Worm (Caenorhabditis elegans) whole organism, L2 larva: ENCODE data around the gene nhr-162.

Source experiments
- R02D3.7 ChIP-seq: fragments of 150-350 bp; optimal IDR thresholded peaks from 2 replicates; lab custom pipeline; 2014; ENCODE audit warnings: missing biosample characterization, missing genetic modification characterization
- ZK546.5 ChIP-seq: sonication (generic microtip); optimal IDR thresholded peaks from 2 replicates; lab custom pipeline; 2017; ENCODE audit warnings: missing biosample characterization, missing genetic modification characterization
- blmp-1 ChIP-seq: sonication (generic microtip); optimal IDR thresholded peaks from 2 replicates; lab custom pipeline; 2017; ENCODE audit warnings: missing genetic modification characterization, mild to moderate bottlenecking, missing compliant biosample characterization, antibody characterized with exemption, moderate library complexity; ENCODE audit not compliant: insufficient read depth
- elt-1 ChIP-seq: fragments of 150-350 bp; optimal IDR thresholded peaks from 2 replicates; lab custom pipeline; 2014; ENCODE audit warnings: missing biosample characterization, missing genetic modification characterization
- lin-11 ChIP-seq: fragments of 150-350 bp; sonication (generic microtip); optimal IDR thresholded peaks from 2 replicates; lab custom pipeline; 2014; ENCODE audit warnings: missing biosample characterization, missing genetic modification characterization, inconsistent platforms, mixed read lengths
- nhr-129 ChIP-seq: fragments of 150-350 bp; optimal IDR thresholded peaks from 2 replicates; lab custom pipeline; 2014; ENCODE audit warnings: missing biosample characterization, missing genetic modification characterization
- nhr-237 ChIP-seq: fragments of 150-350 bp; optimal IDR thresholded peaks from 2 replicates; lab custom pipeline; 2014; ENCODE audit warnings: missing biosample characterization, missing genetic modification characterization
- nhr-25 ChIP-seq: fragments of 150-350 bp; sonication (generic microtip); optimal IDR thresholded peaks from 3 replicates; lab custom pipeline; 2014; ENCODE audit warnings: missing biosample characterization, missing genetic modification characterization
- skn-1 ChIP-seq: sonication (generic microtip); optimal IDR thresholded peaks from 2 replicates; lab custom pipeline; 2017; ENCODE audit warnings: missing biosample characterization, missing genetic modification characterization
- unc-62 ChIP-seq: fragments of 150-350 bp; optimal IDR thresholded peaks from 2 replicates; lab custom pipeline; 2014; ENCODE audit warnings: missing biosample characterization, missing genetic modification reagents, missing genetic modification characterization
- ztf-11 ChIP-seq: sonication (generic microtip); optimal IDR thresholded peaks from 2 replicates; lab custom pipeline; 2017; ENCODE audit warnings: missing biosample characterization, missing genetic modification characterization

ce11 chrV:6971567-6971966 is 20.1 kb downstream of the nhr-162 start, which contains the start of gene srx-59:
- TF ChIP-seq nhr-25 (tag; lab: Kevin White, UChicago) (no peak), ZK546.5 (tag; lab: Kevin White, UChicago) (no peak), nhr-129 (tag; lab: Kevin White, UChicago) (no peak), ztf-11 (tag; lab: Kevin White, UChicago) (no peak), skn-1 (tag; lab: Kevin White, UChicago) (no peak), lin-11 (tag; lab: Kevin White, UChicago) (no peak), unc-62 (GFP tag; lab: Kevin White, UChicago) (no peak), nhr-237 (tag; lab: Kevin White, UChicago) (no peak), elt-1 (tag; lab: Kevin White, UChicago) (no peak), R02D3.7 (no peak), blmp-1 (tag; lab: Kevin White, UChicago) (no peak)
